Worm (Caenorhabditis elegans) whole organism, L2 larva: Measurements from ENCODE around the gene T24E12.3.
"Not testable (repeated sequence)": the region's sequence is repeated elsewhere in the genome, so short reads cannot be mapped to it uniquely, and the experiment has no call there.

Experiments
- R02D3.7 ChIP-seq: fragments of 150-350 bp; optimal IDR thresholded peaks from 2 replicates; lab custom pipeline; 2014; ENCODE audit warnings: missing biosample characterization, missing genetic modification characterization
- aly-2 ChIP-seq: fragments of 150-350 bp; optimal IDR thresholded peaks from 2 replicates; lab custom pipeline; 2014; ENCODE audit warnings: missing biosample characterization, missing genetic modification characterization
- ceh-82 ChIP-seq: fragments of 150-350 bp; optimal IDR thresholded peaks from 2 replicates; lab custom pipeline; 2014; ENCODE audit warnings: missing biosample characterization, missing genetic modification characterization
- egl-27 ChIP-seq: sonication (generic microtip); optimal IDR thresholded peaks from 3 replicates; lab custom pipeline; 2017; ENCODE audit warnings: missing biosample characterization, missing genetic modification reagents, missing genetic modification characterization
- lin-11 ChIP-seq: fragments of 150-350 bp; sonication (generic microtip); optimal IDR thresholded peaks from 2 replicates; lab custom pipeline; 2014; ENCODE audit warnings: missing biosample characterization, missing genetic modification characterization, inconsistent platforms, mixed read lengths
- lin-13 ChIP-seq: fragments of 150-350 bp; optimal IDR thresholded peaks from 2 replicates; lab custom pipeline; 2014; ENCODE audit warnings: missing biosample characterization, missing genetic modification reagents, missing genetic modification characterization
- lin-39 ChIP-seq: fragments of 150-350 bp; optimal IDR thresholded peaks from 2 replicates; lab custom pipeline; 2014; ENCODE audit warnings: missing biosample characterization, missing genetic modification reagents, missing genetic modification characterization
- nhr-11 ChIP-seq: fragments of 150-350 bp; optimal IDR thresholded peaks from 2 replicates; lab custom pipeline; 2014; ENCODE audit warnings: missing biosample characterization, missing genetic modification characterization
- nhr-25 ChIP-seq: fragments of 150-350 bp; sonication (generic microtip); optimal IDR thresholded peaks from 3 replicates; lab custom pipeline; 2014; ENCODE audit warnings: missing biosample characterization, missing genetic modification characterization
- nhr-77 ChIP-seq: fragments of 150-350 bp; optimal IDR thresholded peaks from 2 replicates; lab custom pipeline; 2014; ENCODE audit warnings: missing biosample characterization, missing genetic modification characterization
- sma-9 ChIP-seq, 2 experiments: fragments of 150-350 bp in 1 of 2; sonication (generic microtip) in 1 of 2; optimal IDR thresholded peaks; 2 replicates each; lab custom pipeline; 2014 to 2016; ENCODE audit warnings: missing genetic modification characterization in 2 of 2, mild to moderate bottlenecking in 1 of 2, missing biosample characterization in 1 of 2, missing compliant biosample characterization in 1 of 2, missing genetic modification reagents in 1 of 2, moderate library complexity in 1 of 2
- unc-55 ChIP-seq: fragments of 150-350 bp; sonication (generic microtip); optimal IDR thresholded peaks from 3 replicates; lab custom pipeline; 2014; ENCODE audit warnings: missing biosample characterization, missing genetic modification reagents, missing genetic modification characterization
- unc-62 ChIP-seq: fragments of 150-350 bp; optimal IDR thresholded peaks from 2 replicates; lab custom pipeline; 2014; ENCODE audit warnings: missing biosample characterization, missing genetic modification reagents, missing genetic modification characterization
- zag-1 ChIP-seq: fragments of 150-350 bp; optimal IDR thresholded peaks from 2 replicates; lab custom pipeline; 2014; ENCODE audit warnings: missing biosample characterization, missing genetic modification characterization

DNA sequence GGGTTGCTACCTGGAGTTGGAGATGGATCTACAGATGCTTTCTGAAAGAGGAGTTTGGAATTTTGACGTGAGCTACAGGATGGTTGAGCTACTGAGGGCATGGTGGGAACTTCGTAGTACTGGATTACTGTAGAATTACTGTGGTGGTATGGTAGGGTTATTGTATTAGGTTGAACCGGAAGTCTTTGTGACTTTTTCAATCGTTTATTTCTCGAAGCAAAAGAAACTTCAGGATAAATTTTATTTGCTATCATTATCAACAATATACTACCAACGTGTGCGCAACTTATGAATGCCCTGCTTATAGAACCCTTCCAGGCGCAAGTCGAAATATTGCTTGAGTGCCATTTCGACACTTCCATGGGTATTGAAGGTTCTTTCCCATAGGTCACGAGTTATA, 14.2 kb upstream of the T24E12.3 start, which contains the start of gene T24E12.6:
- not testable (repeated sequence) for TF ChIP-seq egl-27 (tag; lab: Kevin White, UChicago); R02D3.7 (tag; lab: Kevin White, UChicago); aly-2 (tag; lab: Kevin White, UChicago); nhr-77 (tag; lab: Kevin White, UChicago); lin-39 (tag; lab: Kevin White, UChicago); nhr-25 (tag; lab: Kevin White, UChicago); unc-55 (GFP tag; lab: Kevin White, UChicago); lin-13 (GFP tag; lab: Kevin White, UChicago); unc-62 (GFP tag; lab: Kevin White, UChicago); nhr-11 (tag; lab: Kevin White, UChicago); lin-11 (tag; lab: Kevin White, UChicago); ceh-82 (tag; lab: Kevin White, UChicago); zag-1 (tag; lab: Kevin White, UChicago); sma-9 (GFP tag; optimal IDR thresholded peaks at IDR 0.05; lab: Kevin White, UChicago); sma-9 (tag; optimal IDR thresholded peaks at IDR 0.05; lab: Kevin White, UChicago)
